Fruit fly (Drosophila melanogaster): ENCODE results near the gene CG7992.

Gene CG7992

dm6 chrX:19247200-19248052, at the start of gene CG7992 (continued):
- TF ChIP-seq gt (GFP tag; IDR thresholded peaks at IDR 0.05) (no peak), CG2120 (GFP tag; optimal IDR thresholded peaks at IDR 0.05) (peak; percentile 86), grn (GFP tag; optimal IDR thresholded peaks at IDR 0.05) (peak; percentile 89), CG8924 (tag; optimal IDR thresholded peaks at IDR 0.05) (peak; percentile 47), usp (GFP tag; optimal IDR thresholded peaks at IDR 0.05) (no peak), CG1602 (GFP tag; optimal IDR thresholded peaks at IDR 0.05) (peak; percentile 35), Fer2 (tag; optimal IDR thresholded peaks at IDR 0.05) (no peak), CG4282 (GFP tag; optimal IDR thresholded peaks at IDR 0.05) (no peak), Chrac-16 (GFP tag; optimal IDR thresholded peaks at IDR 0.05) (peak; percentile 21), tin (GFP tag; optimal IDR thresholded peaks at IDR 0.05) (peak; percentile 43), Nf-YC (tag; optimal IDR thresholded peaks at IDR 0.05) (peak; percentile 9), CG3281 (GFP tag; optimal IDR thresholded peaks at IDR 0.05) (peak; percentile 65), ci (GFP tag; IDR thresholded peaks at IDR 0.05) (no peak), sima (GFP tag; optimal IDR thresholded peaks at IDR 0.05) (no peak), Dad (GFP tag; optimal IDR thresholded peaks at IDR 0.05) (peak; percentile 0), dpn (GFP tag; optimal IDR thresholded peaks at IDR 0.05) (peak; percentile 31 to 61), sens-2 (GFP tag; IDR thresholded peaks at IDR 0.05) (no peak), Elba2 (GFP tag; optimal IDR thresholded peaks at IDR 0.05) (no peak), gro (GFP tag; optimal IDR thresholded peaks at IDR 0.05) (peak; percentile 78), sna (GFP tag; IDR thresholded peaks at IDR 0.05; ENCODE audit: partially characterized antibody) (no peak), CG10267 (tag; optimal IDR thresholded peaks at IDR 0.05) (peak; percentile 25), CG11093 (GFP tag; IDR thresholded peaks at IDR 0.05) (no peak), CG5245 (GFP tag; optimal IDR thresholded peaks at IDR 0.05) (no peak), Hr3 (GFP tag; optimal IDR thresholded peaks at IDR 0.05) (peak; percentile 62), CG11456 (GFP tag; IDR thresholded peaks at IDR 0.05) (no peak), wek (GFP tag; optimal IDR thresholded peaks at IDR 0.05) (no peak), HmgD (GFP tag; optimal IDR thresholded peaks at IDR 0.05) (no peak), Mes4 (GFP tag; optimal IDR thresholded peaks at IDR 0.05) (no peak), CG11398 (GFP tag; optimal IDR thresholded peaks at IDR 0.05) (peak; percentile 39), CG4707 (GFP tag; optimal IDR thresholded peaks at IDR 0.05) (no peak), nerfin-1 (tag; optimal IDR thresholded peaks at IDR 0.05) (no peak), tna (GFP tag; IDR thresholded peaks at IDR 0.05; ENCODE audit: partially characterized antibody) (no peak), Dfd (GFP tag; optimal IDR thresholded peaks at IDR 0.05) (no peak), CG6683 (GFP tag; optimal IDR thresholded peaks at IDR 0.05) (peak; percentile 17), bab2 (GFP tag; optimal IDR thresholded peaks at IDR 0.05) (peak; percentile 55), Doc2 (GFP tag; IDR thresholded peaks at IDR 0.05) (no peak), CG18764 (GFP tag; optimal IDR thresholded peaks at IDR 0.05) (no peak), Side (GFP tag; optimal IDR thresholded peaks at IDR 0.05) (peak; percentile 70), tup (GFP tag; optimal IDR thresholded peaks at IDR 0.05) (peak; percentile 19), tx (GFP tag; optimal IDR thresholded peaks at IDR 0.05) (peak; percentile 52), CG3847 (GFP tag; IDR thresholded peaks at IDR 0.05) (peak; percentile 48), ATbp (GFP tag; optimal IDR thresholded peaks at IDR 0.05) (peak; percentile 35), CG14050 (GFP tag; IDR thresholded peaks at IDR 0.05) (no peak), Dp (GFP tag; optimal IDR thresholded peaks at IDR 0.05) (no peak), pzg (GFP tag; optimal IDR thresholded peaks at IDR 0.05) (no peak), CG10209 (GFP tag; optimal IDR thresholded peaks at IDR 0.05) (peak; percentile 57), Vsx1 (GFP tag; optimal IDR thresholded peaks at IDR 0.05) (peak; percentile 47), Spps (tag; optimal IDR thresholded peaks at IDR 0.05) (no peak), CG5180 (GFP tag; optimal IDR thresholded peaks at IDR 0.05) (peak; percentile 51), hb (GFP tag; IDR thresholded peaks at IDR 0.05; ENCODE audit: partially characterized antibody) (no peak)
